Worm (Caenorhabditis elegans): ENCODE data around the gene srh-236.

DNA sequence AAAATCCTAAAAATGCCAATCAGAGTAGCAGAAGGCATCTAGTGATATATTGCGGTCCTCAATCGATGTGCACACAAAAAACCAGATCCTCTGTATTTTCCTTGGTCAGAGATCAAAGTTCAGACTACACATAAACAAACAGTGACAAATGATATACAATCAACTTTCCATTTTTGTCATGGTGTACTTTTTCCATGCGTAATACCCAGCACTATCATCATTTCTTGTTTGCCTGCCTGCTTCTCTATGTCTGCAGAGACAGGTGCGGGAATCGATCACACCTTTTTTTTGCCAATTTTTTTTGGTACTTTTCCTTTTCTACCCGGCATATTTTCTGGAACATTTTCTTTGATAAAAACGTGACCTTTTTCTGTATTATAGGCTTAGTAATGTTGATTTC is 46.4 kb upstream of the srh-236 start:
- TF ChIP-seq elt-3 (tag; optimal IDR thresholded peaks at IDR 0.05) (no peak), nhr-76 (tag; optimal IDR thresholded peaks at IDR 0.05) (no peak), nhr-2 (tag; optimal IDR thresholded peaks at IDR 0.05) (no peak), unc-62 (GFP tag; optimal IDR thresholded peaks at IDR 0.05) (no peak), cnd-1 (tag; optimal IDR thresholded peaks at IDR 0.05) (no peak), tbx-8 (GFP tag; optimal IDR thresholded peaks at IDR 0.05) (no peak), lin-13 (tag; optimal IDR thresholded peaks at IDR 0.05) (no peak), ces-1 (GFP tag; optimal IDR thresholded peaks at IDR 0.05) (no peak), sptf-1 (tag; optimal IDR thresholded peaks at IDR 0.05) (no peak), nhr-12 (tag; optimal IDR thresholded peaks at IDR 0.05) (no peak), pha-4 (tag; optimal IDR thresholded peaks at IDR 0.05) (no peak), ztf-11 (tag; optimal IDR thresholded peaks at IDR 0.05) (no peak), nhr-28 (tag; optimal IDR thresholded peaks at IDR 0.05) (no peak)
